Worm (Caenorhabditis elegans) whole organism, L4 larva: Measurements from ENCODE around the gene C18F10.2.

Experiments
- F10B5.3 ChIP-seq: sonication (generic microtip); optimal IDR thresholded peaks from 2 replicates; lab custom pipeline; 2016; ENCODE audit warnings: mild to moderate bottlenecking, missing genetic modification characterization, missing compliant biosample characterization
- F49E8.2 ChIP-seq: sonication (generic microtip); optimal IDR thresholded peaks from 2 replicates; lab custom pipeline; 2016; ENCODE audit warnings: missing compliant biosample characterization, mild to moderate bottlenecking, missing genetic modification characterization, borderline replicate concordance
- Y105C5A.15 ChIP-seq: fragments of 200-800 bp; sonication (Bioruptor generic); IDR thresholded peaks from 2 replicates; pipeline ENCODE4 v1.3.6; 2022; ENCODE audit warnings: missing genetic modification characterization, missing compliant biosample characterization
- Y48G9A.11 ChIP-seq: fragments of 200-800 bp; sonication (Bioruptor generic); IDR thresholded peaks from 2 replicates; pipeline ENCODE4 v1.3.6; 2022; ENCODE audit warnings: missing genetic modification reagents, missing genetic modification characterization, missing compliant biosample characterization
- Y5F2A.4 ChIP-seq: fragments of 200-800 bp; sonication (Bioruptor generic); optimal IDR thresholded peaks from 2 replicates; lab custom pipeline; 2018; ENCODE audit warnings: mild to moderate bottlenecking, missing genetic modification characterization, missing compliant biosample characterization
- ZK546.5 ChIP-seq, 2 experiments: sonication (generic microtip); optimal IDR thresholded peaks; 2 replicates each; lab custom pipeline; 2017; ENCODE audit warnings: missing biosample characterization in 2 of 2, missing genetic modification characterization in 2 of 2
- aha-1 ChIP-seq: fragments of 150-350 bp; peaks from one replicate; lab custom pipeline; 2014; ENCODE audit warnings: missing biosample characterization, missing genetic modification characterization
- ceh-20 ChIP-seq: fragments of 200-800 bp; sonication (Bioruptor generic); IDR thresholded peaks from 2 replicates; pipeline ENCODE4 v1.3.6; 2022; ENCODE audit warnings: missing genetic modification reagents, missing genetic modification characterization, missing compliant biosample characterization
- ceh-44 ChIP-seq: fragments of 200-800 bp; sonication (Bioruptor generic); IDR thresholded peaks from 2 replicates; pipeline ENCODE4 v1.3.6; 2022; ENCODE audit warnings: missing genetic modification reagents, missing genetic modification characterization, missing compliant biosample characterization
- cey-2 ChIP-seq: sonication (generic microtip); optimal IDR thresholded peaks from 3 replicates; lab custom pipeline; 2017; ENCODE audit warnings: missing genetic modification characterization, mild to moderate bottlenecking, missing compliant biosample characterization, antibody characterized with exemption, borderline replicate concordance; ENCODE audit not compliant: insufficient read depth
- dmd-9 ChIP-seq: fragments of 200-800 bp; sonication (Bioruptor generic); IDR thresholded peaks from 2 replicates; pipeline ENCODE4 v1.3.6; 2022; ENCODE audit warnings: missing genetic modification reagents, missing genetic modification characterization, missing compliant biosample characterization
- dpl-1 ChIP-seq: fragments of 150-350 bp; optimal IDR thresholded peaks from 2 replicates; lab custom pipeline; 2014; ENCODE audit warnings: missing biosample characterization, missing genetic modification reagents, missing genetic modification characterization
- fos-1 ChIP-seq: fragments of 150-350 bp; optimal IDR thresholded peaks from 2 replicates; lab custom pipeline; 2014; ENCODE audit warnings: missing biosample characterization, missing genetic modification characterization
- hmg-1.1 ChIP-seq: fragments of 200-800 bp; sonication (Bioruptor generic); IDR thresholded peaks from 2 replicates; pipeline ENCODE4 v1.3.6; 2022; ENCODE audit warnings: missing genetic modification reagents, missing genetic modification characterization, missing compliant biosample characterization
- lin-15B ChIP-seq: fragments of 150-350 bp; sonication (generic microtip); optimal IDR thresholded peaks from 3 replicates; lab custom pipeline; 2014; ENCODE audit warnings: missing biosample characterization, missing genetic modification characterization
- lin-38 ChIP-seq: fragments of 200-800 bp; sonication (Bioruptor generic); IDR thresholded peaks from 2 replicates; pipeline ENCODE4 v1.3.6; 2022; ENCODE audit warnings: missing genetic modification reagents, missing genetic modification characterization, missing compliant biosample characterization
- lin-39 ChIP-seq: fragments of 150-350 bp; optimal IDR thresholded peaks from 2 replicates; lab custom pipeline; 2014; ENCODE audit warnings: missing biosample characterization, missing genetic modification reagents, missing genetic modification characterization
- lir-3 ChIP-seq: sonication (generic microtip); optimal IDR thresholded peaks from 2 replicates; lab custom pipeline; 2016; ENCODE audit warnings: mild to moderate bottlenecking, missing genetic modification characterization, missing compliant biosample characterization
- mdt-29 ChIP-seq: fragments of 200-800 bp; sonication (Bioruptor generic); IDR thresholded peaks from 2 replicates; pipeline ENCODE4 v1.3.6; 2022; ENCODE audit warnings: missing genetic modification reagents, missing genetic modification characterization, missing compliant biosample characterization
- mes-2 ChIP-seq: sonication (generic microtip); optimal IDR thresholded peaks from 2 replicates; lab custom pipeline; 2016; ENCODE audit warnings: missing genotype, mild to moderate bottlenecking, missing genetic modification characterization, missing compliant biosample characterization; ENCODE audit not compliant: poor library complexity, severe bottlenecking
- nhr-10 ChIP-seq: fragments of 150-350 bp; optimal IDR thresholded peaks from 2 replicates; lab custom pipeline; 2014; ENCODE audit warnings: missing biosample characterization, missing genetic modification characterization
- nhr-102 ChIP-seq: sonication (generic microtip); optimal IDR thresholded peaks from 2 replicates; lab custom pipeline; 2016; ENCODE audit warnings: mild to moderate bottlenecking, missing genetic modification characterization, moderate library complexity, missing compliant biosample characterization
- nhr-11 ChIP-seq: fragments of 150-350 bp; optimal IDR thresholded peaks from 2 replicates; lab custom pipeline; 2014; ENCODE audit warnings: missing biosample characterization, missing genetic modification characterization
- nhr-237 ChIP-seq: sonication (generic microtip); optimal IDR thresholded peaks from 2 replicates; lab custom pipeline; 2017; ENCODE audit warnings: missing biosample characterization, missing genetic modification characterization
- nhr-25 ChIP-seq: sonication (generic microtip); optimal IDR thresholded peaks from 2 replicates; lab custom pipeline; 2017; ENCODE audit warnings: missing genetic modification characterization, mild to moderate bottlenecking, missing compliant biosample characterization, antibody characterized with exemption, moderate library complexity, borderline replicate concordance; ENCODE audit not compliant: insufficient read depth
- nhr-28 ChIP-seq: fragments of 150-350 bp; optimal IDR thresholded peaks from 2 replicates; lab custom pipeline; 2014; ENCODE audit warnings: missing biosample characterization, missing genetic modification characterization
- nhr-41 ChIP-seq: fragments of 200-800 bp; sonication (Bioruptor generic); IDR thresholded peaks from 2 replicates; pipeline ENCODE4 v1.3.6; 2022; ENCODE audit warnings: missing genetic modification reagents, missing genetic modification characterization, missing compliant biosample characterization
- nhr-6 ChIP-seq: fragments of 150-350 bp; optimal IDR thresholded peaks from 2 replicates; lab custom pipeline; 2014; ENCODE audit warnings: missing biosample characterization, missing genetic modification characterization
- nhr-77 ChIP-seq: fragments of 150-350 bp; optimal IDR thresholded peaks from 2 replicates; lab custom pipeline; 2014; ENCODE audit warnings: missing biosample characterization, missing genetic modification characterization
- pqm-1 ChIP-seq: sonication (generic microtip); optimal IDR thresholded peaks from 2 replicates; lab custom pipeline; 2017; ENCODE audit warnings: missing biosample characterization, missing genetic modification characterization
- sdz-12 ChIP-seq: fragments of 200-800 bp; sonication (Bioruptor generic); optimal IDR thresholded peaks from 2 replicates; lab custom pipeline; 2018; ENCODE audit warnings: mild to moderate bottlenecking, missing genetic modification characterization, missing compliant biosample characterization
- skn-1 ChIP-seq: fragments of 150-350 bp; optimal IDR thresholded peaks from 2 replicates; lab custom pipeline; 2014; ENCODE audit warnings: missing biosample characterization, missing genetic modification characterization
- unc-62 ChIP-seq, 3 experiments: fragments of 150-350 bp in 1 of 3; sonication (generic microtip); optimal IDR thresholded peaks in 2 of 3; peaks in 1 of 3; 1 replicate in 1 of 3; 2 replicates in 2 of 3; lab custom pipeline; 2014 to 2017; ENCODE audit warnings: missing biosample characterization in 3 of 3, missing genetic modification characterization in 3 of 3, missing genetic modification reagents in 3 of 3, missing genotype in 1 of 3
- vab-7 ChIP-seq: fragments of 200-800 bp; sonication (Bioruptor generic); IDR thresholded peaks from 2 replicates; pipeline ENCODE4 v1.3.6; 2022; ENCODE audit warnings: missing genetic modification reagents, missing genetic modification characterization, missing compliant biosample characterization
- zip-2 ChIP-seq: fragments of 150-350 bp; optimal IDR thresholded peaks from 2 replicates; lab custom pipeline; 2014; ENCODE audit warnings: missing biosample characterization, missing genetic modification characterization

C18F10.2 gene

ce11 chrIII:6280070-6280596 is 7.2 kb downstream of the C18F10.2 start, which contains the start of gene hmg-1.2 (continued):
- TF ChIP-seq sdz-12 (GFP tag; lab: Kevin White, UChicago) (no peak), nhr-25 (peak; percentile 7), pqm-1 (tag; lab: Kevin White, UChicago) (no peak)

- TF ChIP-seq aha-1 (no peak), nhr-102 (no peak), Y48G9A.11 (GFP tag; lab: Robert Waterston, UW) (peak; percentile 45; the same call in 1 of the 2 replicates), lin-38 (peak; percentile 46; the same call in 1 of the 2 replicates), nhr-237 (no peak), ceh-20 (GFP tag; lab: Robert Waterston, UW) (no peak)
These were observed 10.1 kb downstream of the C18F10.2 start for ce11 chrIII:6283024-6283423.

- TF ChIP-seq mes-2 (tag; lab: Kevin White, UChicago) (no peak), hmg-1.1 (GFP tag; lab: Robert Waterston, UW) (no peak), F10B5.3 (tag; lab: Kevin White, UChicago) (no peak), nhr-41 (no peak), nhr-6 (tag; lab: Kevin White, UChicago) (no peak), nhr-11 (tag; lab: Kevin White, UChicago) (no peak), unc-62 (GFP tag; optimal IDR thresholded peaks at IDR 0.05 in 1 of 2; lab: Kevin White, UChicago) (peak in 1 of 2 experiments; percentile 46), unc-62 (tag; optimal IDR thresholded peaks at IDR 0.05; lab: Kevin White, UChicago) (no peak), Y5F2A.4 (GFP tag; lab: Kevin White, UChicago) (no peak)
- TF ChIP-seq, all 104 proteins: peak for 1
These were observed 12.9 kb downstream of the C18F10.2 start, which contains the start of gene gadr-3 for ce11 chrIII:6285890-6286289. gadr-3 (minus strand) TSS chrIII:6285990.

ce11 chrIII:6287195-6287594 is 14.2 kb downstream of the C18F10.2 start, which contains the start of gene F47D12.6:
F47D12.6 (minus strand) TSS chrIII:6287295.
- TF ChIP-seq lir-3 (tag; lab: Kevin White, UChicago): no peak
- no peak for TF ChIP-seq zip-2 (tag; lab: Kevin White, UChicago)
- no peak for TF ChIP-seq fos-1 (tag; lab: Kevin White, UChicago)
- no peak for TF ChIP-seq skn-1
- no peak for TF ChIP-seq nhr-10
- TF ChIP-seq dmd-9 (GFP tag; lab: Robert Waterston, UW): no peak
- no peak for TF ChIP-seq lin-15B
- no peak for TF ChIP-seq ZK546.5 (tag; optimal IDR thresholded peaks at IDR 0.05; lab: Kevin White, UChicago)
- no peak for TF ChIP-seq Y105C5A.15 (GFP tag; lab: Robert Waterston, UW)
- TF ChIP-seq nhr-77: no peak
- TF ChIP-seq ceh-44: no peak
- TF ChIP-seq nhr-28: no peak
- no peak for TF ChIP-seq lin-39
- no peak for TF ChIP-seq mdt-29 (GFP tag; lab: Robert Waterston, UW)
- no peak for TF ChIP-seq F49E8.2 (tag; lab: Kevin White, UChicago)

- TF ChIP-seq vab-7 (GFP tag; lab: Robert Waterston, UW) (no peak), dpl-1 (GFP tag; lab: Kevin White, UChicago) (peak; percentile 30), cey-2 (tag; lab: Kevin White, UChicago) (no peak)
These were observed 16.4 kb downstream of the C18F10.2 start for ce11 chrIII:6289366-6289765.
